Worm (Caenorhabditis elegans): ENCODE data around the gene dpff-1.
A peak's percentile ranks its signal among the peaks of the same experiment; 100 is the strongest.

- TF ChIP-seq snpc-4 (tag; optimal IDR thresholded peaks at IDR 0.05) (no peak), drap-1 (GFP tag; optimal IDR thresholded peaks at IDR 0.05) (no peak), nhr-28 (tag; optimal IDR thresholded peaks at IDR 0.05) (no peak), nhr-237 (tag; optimal IDR thresholded peaks at IDR 0.05) (no peak), nhr-12 (tag; optimal IDR thresholded peaks at IDR 0.05) (no peak), pha-4 (tag; optimal IDR thresholded peaks at IDR 0.05) (peak; percentile 1), lin-32 (GFP tag; optimal IDR thresholded peaks at IDR 0.05) (no peak), ztf-11 (tag; optimal IDR thresholded peaks at IDR 0.05) (no peak), ces-1 (GFP tag; optimal IDR thresholded peaks at IDR 0.05) (peak; percentile 72), elt-3 (tag; optimal IDR thresholded peaks at IDR 0.05) (no peak), lsy-2 (tag; optimal IDR thresholded peaks at IDR 0.05) (no peak), nhr-76 (tag; optimal IDR thresholded peaks at IDR 0.05) (no peak), sptf-1 (tag; optimal IDR thresholded peaks at IDR 0.05) (no peak), mls-2 (tag; optimal IDR thresholded peaks at IDR 0.05) (no peak)
These were observed 19.6 kb upstream of the dpff-1 start, which contains the start of the genes dnc-2 and bcl-7 for ce11 chrIII:5925724-5926123.

Measured in whole organism, mixed stage, embryonic.